Worm (Caenorhabditis elegans) whole organism, early embryonic: ENCODE data around the gene F49F1.10.

Experiments
- F13C5.2 ChIP-seq: sonication (generic microtip); optimal IDR thresholded peaks from 2 replicates; lab custom pipeline; 2017; ENCODE audit warnings: mild to moderate bottlenecking, missing genetic modification characterization, inconsistent platforms, missing compliant biosample characterization
- aly-1 ChIP-seq: sonication (generic microtip); optimal IDR thresholded peaks from 2 replicates; lab custom pipeline; 2016; ENCODE audit warnings: missing genetic modification characterization, missing compliant biosample characterization
- ama-1 ChIP-seq: fragments of 150-350 bp; optimal IDR thresholded peaks from 2 replicates; lab custom pipeline; 2014
- ceh-13 ChIP-seq: fragments of 200-800 bp; sonication (Bioruptor generic); optimal IDR thresholded peaks from 2 replicates; lab custom pipeline; 2018; ENCODE audit warnings: mild to moderate bottlenecking, missing genetic modification characterization, missing compliant biosample characterization
- ceh-36 ChIP-seq: sonication (generic microtip); optimal IDR thresholded peaks from 2 replicates; lab custom pipeline; 2016; ENCODE audit warnings: missing genetic modification characterization, inconsistent platforms, missing compliant biosample characterization
- ets-7 ChIP-seq: sonication (generic microtip); optimal IDR thresholded peaks from 2 replicates; lab custom pipeline; 2016; ENCODE audit warnings: missing genotype, missing genetic modification characterization, missing compliant biosample characterization
- flt-1 ChIP-seq: fragments of 200-800 bp; sonication (Bioruptor generic); IDR thresholded peaks from 2 replicates; pipeline ENCODE4 v1.3.6; 2022; ENCODE audit warnings: missing genetic modification characterization, missing compliant biosample characterization
- hmbx-1 ChIP-seq: sonication (generic microtip); optimal IDR thresholded peaks from 2 replicates; lab custom pipeline; 2016; ENCODE audit warnings: mild to moderate bottlenecking, missing genetic modification characterization, missing compliant biosample characterization
- hmg-4 ChIP-seq: fragments of 200-800 bp; sonication (Bioruptor generic); optimal IDR thresholded peaks from 2 replicates; lab custom pipeline; 2018; ENCODE audit warnings: mild to moderate bottlenecking, missing genetic modification characterization, missing compliant biosample characterization
- scrt-1 ChIP-seq: fragments of 200-800 bp; sonication (Bioruptor generic); IDR thresholded peaks from 2 replicates; pipeline ENCODE4 v1.3.6; 2022; ENCODE audit warnings: missing genetic modification characterization, missing compliant biosample characterization
- sea-1 ChIP-seq: fragments of 200-800 bp; sonication (Bioruptor generic); conservative IDR thresholded peaks from 2 replicates; pipeline ENCODE4 v1.3.6; 2022; ENCODE audit warnings: missing genetic modification characterization, missing compliant biosample characterization
- tbx-11 ChIP-seq: fragments of 200-800 bp; sonication (Bioruptor generic); IDR thresholded peaks from 2 replicates; pipeline ENCODE4 v1.3.6; 2022; ENCODE audit warnings: missing genetic modification characterization, missing compliant biosample characterization
- tbx-37 ChIP-seq: fragments of 200-800 bp; sonication (Bioruptor generic); conservative IDR thresholded peaks from 2 replicates; pipeline ENCODE4 v1.3.6; 2022; ENCODE audit warnings: missing genetic modification reagents, missing genetic modification characterization, missing compliant biosample characterization
- tra-4 ChIP-seq: sonication (generic microtip); optimal IDR thresholded peaks from 2 replicates; lab custom pipeline; 2017; ENCODE audit warnings: missing genetic modification characterization, missing compliant biosample characterization

- no peak for TF ChIP-seq ama-1 (lab: Kevin White, UChicago)
- TF ChIP-seq flt-1 (GFP tag; lab: Robert Waterston, UW): no peak
- no peak for TF ChIP-seq ceh-36 (tag; lab: Kevin White, UChicago)
- TF ChIP-seq scrt-1: no peak
- TF ChIP-seq aly-1 (tag; lab: Kevin White, UChicago): no peak
- no peak for TF ChIP-seq sea-1 (GFP tag; lab: Robert Waterston, UW)
- no peak for TF ChIP-seq tbx-11
- no peak for TF ChIP-seq F13C5.2 (tag; lab: Kevin White, UChicago)
- TF ChIP-seq ceh-13 (GFP tag; lab: Kevin White, UChicago): no peak
- TF ChIP-seq hmg-4 (GFP tag; lab: Kevin White, UChicago): no peak
- TF ChIP-seq hmbx-1: no peak
- TF ChIP-seq ets-7 (tag; lab: Kevin White, UChicago): no peak
- no peak for TF ChIP-seq tbx-37
- TF ChIP-seq tra-4 (tag; lab: Kevin White, UChicago): no peak
Measured at ce11 chrIV:4099773-4100172, 39.1 kb downstream of the F49F1.10 start.
